Worm (Caenorhabditis elegans) whole organism, L4 larva: ENCODE results near the gene clec-250.
"Not testable (repeated sequence)": the region's sequence is repeated elsewhere in the genome, so short reads cannot be mapped to it uniquely, and the experiment has no call there.

Experiments
- aly-2 ChIP-seq: sonication (generic microtip); optimal IDR thresholded peaks from 2 replicates; lab custom pipeline; 2018; ENCODE audit warnings: missing biosample characterization, missing genetic modification characterization
- egl-27 ChIP-seq: sonication (generic microtip); optimal IDR thresholded peaks from 3 replicates; lab custom pipeline; 2017; ENCODE audit warnings: missing biosample characterization, missing genetic modification reagents, missing genetic modification characterization
- jun-1 ChIP-seq: fragments of 150-350 bp; optimal IDR thresholded peaks from 2 replicates; lab custom pipeline; 2014; ENCODE audit warnings: missing biosample characterization, missing genetic modification reagents, missing genetic modification characterization
- mdl-1 ChIP-seq, 2 experiments: fragments of 150-350 bp in 1 of 2; sonication (generic microtip) in 1 of 2; optimal IDR thresholded peaks; 2 replicates each; lab custom pipeline; 2014 to 2017; ENCODE audit warnings: missing biosample characterization in 2 of 2, missing genetic modification characterization in 2 of 2
- mep-1 ChIP-seq: fragments of 150-350 bp; sonication (generic microtip); optimal IDR thresholded peaks from 3 replicates; lab custom pipeline; 2014; ENCODE audit warnings: missing biosample characterization, missing genetic modification characterization
- nhr-25 ChIP-seq: sonication (generic microtip); optimal IDR thresholded peaks from 2 replicates; lab custom pipeline; 2017; ENCODE audit warnings: missing genetic modification characterization, mild to moderate bottlenecking, missing compliant biosample characterization, antibody characterized with exemption, moderate library complexity, borderline replicate concordance; ENCODE audit not compliant: insufficient read depth
- nhr-42 ChIP-seq: fragments of 200-800 bp; sonication (Bioruptor generic); IDR thresholded peaks from 2 replicates; pipeline ENCODE4 v1.3.6; 2022; ENCODE audit warnings: missing genetic modification characterization, missing compliant biosample characterization
- pqm-1 ChIP-seq: sonication (generic microtip); optimal IDR thresholded peaks from 2 replicates; lab custom pipeline; 2017; ENCODE audit warnings: missing biosample characterization, missing genetic modification characterization
- skn-1 ChIP-seq: fragments of 150-350 bp; optimal IDR thresholded peaks from 2 replicates; lab custom pipeline; 2014; ENCODE audit warnings: missing biosample characterization, missing genetic modification characterization
- unc-62 ChIP-seq, 3 experiments: fragments of 150-350 bp in 1 of 3; sonication (generic microtip); optimal IDR thresholded peaks in 2 of 3; peaks in 1 of 3; 1 replicate in 1 of 3; 2 replicates in 2 of 3; lab custom pipeline; 2014 to 2017; ENCODE audit warnings: missing biosample characterization in 3 of 3, missing genetic modification characterization in 3 of 3, missing genetic modification reagents in 3 of 3, missing genotype in 1 of 3
- ztf-11 ChIP-seq: fragments of 150-350 bp; optimal IDR thresholded peaks from 2 replicates; lab custom pipeline; 2014; ENCODE audit warnings: missing biosample characterization, missing genetic modification characterization

DNA sequence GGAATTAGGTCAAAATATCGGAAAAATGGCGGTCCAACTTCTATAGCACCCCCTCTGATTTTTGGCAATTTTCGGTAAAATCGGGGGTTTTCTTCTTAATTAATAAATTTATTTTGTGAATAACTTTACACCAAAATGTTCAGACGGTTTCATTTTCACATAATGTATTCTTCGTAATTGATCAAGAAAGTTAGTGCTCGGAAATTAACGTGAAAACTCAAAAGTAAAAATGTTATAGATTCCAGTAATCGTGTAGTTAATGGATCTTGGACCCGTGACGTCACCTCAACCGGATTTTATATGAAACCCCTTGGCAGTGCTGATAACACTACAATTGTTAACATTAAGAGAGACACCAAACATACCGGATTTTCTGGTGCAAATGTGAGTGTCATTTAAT lies 20.0 kb upstream of the clec-250 start, which contains the start of gene F11D11.22:
- not testable (repeated sequence) for TF ChIP-seq mep-1 (tag; lab: Kevin White, UChicago); mdl-1 (tag; optimal IDR thresholded peaks at IDR 0.05; lab: Kevin White, UChicago); aly-2 (tag; lab: Kevin White, UChicago); nhr-25 (tag; lab: Kevin White, UChicago); pqm-1 (tag; lab: Kevin White, UChicago); unc-62 (GFP tag; optimal IDR thresholded peaks at IDR 0.05 in 1 of 2; lab: Kevin White, UChicago); unc-62 (tag; optimal IDR thresholded peaks at IDR 0.05; lab: Kevin White, UChicago); nhr-42 (GFP tag; lab: Robert Waterston, UW); jun-1 (tag; lab: Kevin White, UChicago); skn-1; ztf-11 (tag; lab: Kevin White, UChicago); egl-27 (tag; lab: Kevin White, UChicago)
